Worm (Caenorhabditis elegans) whole organism, L4/young adult: ENCODE results near the gene F55H2.5.

ENCODE experiments used
- W03F9.2 ChIP-seq: fragments of 150-350 bp; optimal IDR thresholded peaks from 2 replicates; lab custom pipeline; 2014; ENCODE audit warnings: missing biosample characterization, missing genetic modification characterization
- him-1 ChIP-seq: sonication (generic microtip); optimal IDR thresholded peaks from 2 replicates; lab custom pipeline; 2016; ENCODE audit warnings: missing genotype, missing genetic modification reagents, missing genetic modification characterization, missing compliant biosample characterization

DNA sequence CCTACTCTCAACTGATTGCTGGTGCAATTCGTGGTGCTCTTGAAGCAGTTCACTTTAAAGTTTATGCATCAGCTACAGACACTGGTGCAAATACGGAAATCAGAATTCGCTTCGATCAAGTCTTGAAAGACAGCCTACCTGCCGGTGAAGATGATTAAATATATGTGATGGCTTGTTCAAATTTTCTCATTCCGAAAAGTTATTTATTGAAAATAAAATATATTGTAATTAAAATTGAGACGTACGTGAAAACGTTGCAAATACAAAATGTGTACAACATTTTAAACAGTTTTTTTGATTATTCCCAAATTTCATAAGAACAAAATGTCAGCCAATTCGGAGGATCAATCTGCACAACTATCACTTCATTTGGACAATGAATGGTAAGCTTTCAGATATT, 15.6 kb downstream of the F55H2.5 start, which contains the start of gene ZK1098.6:
- TF ChIP-seq him-1 (no peak), W03F9.2 (tag; lab: Kevin White, UChicago) (no peak)
